Worm (Caenorhabditis elegans): ENCODE results near the gene srh-76.

srh-76 gene

ce11 chrV:5846729-5847128 lies 13.1 kb downstream of the srh-76 start:
- no peak for TF ChIP-seq ref-1 (GFP tag; conservative IDR thresholded peaks at IDR 0.05)
- TF ChIP-seq ztf-23 (GFP tag; IDR thresholded peaks at IDR 0.05), result no peak
- no peak for TF ChIP-seq T22C8.4 (GFP tag; IDR thresholded peaks at IDR 0.05)
- no peak for TF ChIP-seq flt-1 (GFP tag; IDR thresholded peaks at IDR 0.05)
- no peak for TF ChIP-seq tab-1 (GFP tag; IDR thresholded peaks at IDR 0.05)
- TF ChIP-seq cog-1 (tag; optimal IDR thresholded peaks at IDR 0.05), result no peak
- TF ChIP-seq klf-2 (GFP tag; conservative IDR thresholded peaks at IDR 0.05), result no peak
- no peak for TF ChIP-seq med-1 (GFP tag; optimal IDR thresholded peaks at IDR 0.05; ENCODE audit: insufficient read depth)
- no peak for TF ChIP-seq ztf-29 (GFP tag; IDR thresholded peaks at IDR 0.05)

ce11 chrV:5848015-5848609 lies 14.5 kb downstream of the srh-76 start:
- TF ChIP-seq ref-1 (GFP tag; conservative IDR thresholded peaks at IDR 0.05), result no peak
- no peak for TF ChIP-seq klf-2 (GFP tag; conservative IDR thresholded peaks at IDR 0.05)
- no peak for TF ChIP-seq ztf-29 (GFP tag; IDR thresholded peaks at IDR 0.05)
- TF ChIP-seq med-1 (GFP tag; optimal IDR thresholded peaks at IDR 0.05; ENCODE audit: insufficient read depth), result no peak
- no peak for TF ChIP-seq cog-1 (tag; optimal IDR thresholded peaks at IDR 0.05)
- TF ChIP-seq ztf-23 (GFP tag; IDR thresholded peaks at IDR 0.05), result no peak
- TF ChIP-seq T22C8.4 (GFP tag; IDR thresholded peaks at IDR 0.05), result no peak
- no peak for TF ChIP-seq tab-1 (GFP tag; IDR thresholded peaks at IDR 0.05)
- TF ChIP-seq flt-1 (GFP tag; IDR thresholded peaks at IDR 0.05), result no peak

ce11 chrV:5850671-5851070 lies 17.0 kb downstream of the srh-76 start:
- TF ChIP-seq ztf-23 (GFP tag; IDR thresholded peaks at IDR 0.05) (no peak), tab-1 (GFP tag; IDR thresholded peaks at IDR 0.05) (peak; percentile 47; the same call in 1 of the 2 replicates)

ce11 chrV:5851631-5852030 lies 18.0 kb downstream of the srh-76 start:
- TF ChIP-seq klf-2 (GFP tag; conservative IDR thresholded peaks at IDR 0.05) (no peak), med-1 (GFP tag; optimal IDR thresholded peaks at IDR 0.05; ENCODE audit: insufficient read depth) (no peak), ztf-29 (GFP tag; IDR thresholded peaks at IDR 0.05) (no peak), T22C8.4 (GFP tag; IDR thresholded peaks at IDR 0.05) (no peak), tab-1 (GFP tag; IDR thresholded peaks at IDR 0.05) (no peak), flt-1 (GFP tag; IDR thresholded peaks at IDR 0.05) (no peak), ref-1 (GFP tag; conservative IDR thresholded peaks at IDR 0.05) (no peak), ztf-23 (GFP tag; IDR thresholded peaks at IDR 0.05) (no peak), cog-1 (tag; optimal IDR thresholded peaks at IDR 0.05) (no peak)

DNA sequence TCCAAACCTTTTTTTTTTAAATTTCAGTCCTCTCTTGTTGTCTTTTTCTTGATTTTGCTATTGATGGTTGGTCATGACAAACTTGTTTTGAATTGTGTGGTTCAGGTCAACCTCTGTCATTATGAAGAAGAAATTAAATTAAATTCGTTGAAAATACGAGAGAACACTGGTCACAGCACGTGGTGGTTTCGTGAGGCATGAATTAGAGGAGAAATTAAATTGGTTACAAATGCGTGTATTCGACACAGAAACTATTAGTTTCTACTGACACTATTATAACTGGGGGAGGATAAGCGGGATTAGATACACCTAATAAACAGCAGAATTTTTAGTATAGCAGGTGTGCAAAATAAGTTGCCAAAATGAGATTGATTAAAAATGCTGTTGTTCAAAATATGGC lies 18.5 kb downstream of the srh-76 start:
- TF ChIP-seq ref-1 (GFP tag; conservative IDR thresholded peaks at IDR 0.05) (no peak), tab-1 (GFP tag; IDR thresholded peaks at IDR 0.05) (no peak), T22C8.4 (GFP tag; IDR thresholded peaks at IDR 0.05) (no peak), cog-1 (tag; optimal IDR thresholded peaks at IDR 0.05) (no peak), flt-1 (GFP tag; IDR thresholded peaks at IDR 0.05) (no peak), med-1 (GFP tag; optimal IDR thresholded peaks at IDR 0.05; ENCODE audit: insufficient read depth) (no peak), ztf-29 (GFP tag; IDR thresholded peaks at IDR 0.05) (no peak)

ce11 chrV:5862479-5863188 lies 29.0 kb downstream of the srh-76 start, which contains the start of gene F26F12.8:
Gene F26F12.8 (minus strand): TSS chrV:5862529.
- no peak for TF ChIP-seq klf-2 (GFP tag; conservative IDR thresholded peaks at IDR 0.05)
- TF ChIP-seq ref-1 (GFP tag; conservative IDR thresholded peaks at IDR 0.05), result no peak
- no peak for TF ChIP-seq med-1 (GFP tag; optimal IDR thresholded peaks at IDR 0.05; ENCODE audit: insufficient read depth)
- TF ChIP-seq tab-1 (GFP tag; IDR thresholded peaks at IDR 0.05), result no peak
- TF ChIP-seq ztf-23 (GFP tag; IDR thresholded peaks at IDR 0.05), result no peak
- no peak for TF ChIP-seq T22C8.4 (GFP tag; IDR thresholded peaks at IDR 0.05)
- TF ChIP-seq flt-1 (GFP tag; IDR thresholded peaks at IDR 0.05), result no peak
- TF ChIP-seq ztf-29 (GFP tag; IDR thresholded peaks at IDR 0.05), result no peak
- no peak for TF ChIP-seq cog-1 (tag; optimal IDR thresholded peaks at IDR 0.05)

DNA sequence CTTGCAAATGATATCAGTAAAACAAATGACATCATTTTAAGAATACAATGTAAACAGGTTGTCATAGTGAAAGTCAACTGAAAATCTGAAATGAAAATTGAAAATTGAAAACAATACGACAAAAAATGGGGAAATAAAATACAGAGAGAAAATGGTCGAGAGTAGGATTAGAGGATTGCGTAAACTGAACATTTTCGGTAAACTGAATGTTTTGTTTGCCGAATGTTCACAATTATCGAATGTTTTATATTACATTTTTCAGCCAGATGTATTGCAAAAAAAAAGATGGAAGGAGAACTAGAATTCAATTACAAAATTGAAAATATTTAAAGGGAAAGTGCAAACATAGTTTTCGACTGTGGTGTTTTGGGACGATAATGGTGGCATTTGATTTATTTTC lies 31.5 kb downstream of the srh-76 start, which contains the start of gene F26F12.5:
F26F12.5 (minus strand) TSS at position 101 of the 400 bp plus-strand sequence.
- no peak for TF ChIP-seq klf-2 (GFP tag; conservative IDR thresholded peaks at IDR 0.05)
- TF ChIP-seq T22C8.4 (GFP tag; IDR thresholded peaks at IDR 0.05), result no peak
- TF ChIP-seq ref-1 (GFP tag; conservative IDR thresholded peaks at IDR 0.05), result no peak
- TF ChIP-seq ztf-23 (GFP tag; IDR thresholded peaks at IDR 0.05), result no peak
- no peak for TF ChIP-seq tab-1 (GFP tag; IDR thresholded peaks at IDR 0.05)
- no peak for TF ChIP-seq med-1 (GFP tag; optimal IDR thresholded peaks at IDR 0.05; ENCODE audit: insufficient read depth)
- TF ChIP-seq ztf-29 (GFP tag; IDR thresholded peaks at IDR 0.05), result no peak
- TF ChIP-seq cog-1 (tag; optimal IDR thresholded peaks at IDR 0.05), result no peak
- TF ChIP-seq flt-1 (GFP tag; IDR thresholded peaks at IDR 0.05), result no peak

DNA sequence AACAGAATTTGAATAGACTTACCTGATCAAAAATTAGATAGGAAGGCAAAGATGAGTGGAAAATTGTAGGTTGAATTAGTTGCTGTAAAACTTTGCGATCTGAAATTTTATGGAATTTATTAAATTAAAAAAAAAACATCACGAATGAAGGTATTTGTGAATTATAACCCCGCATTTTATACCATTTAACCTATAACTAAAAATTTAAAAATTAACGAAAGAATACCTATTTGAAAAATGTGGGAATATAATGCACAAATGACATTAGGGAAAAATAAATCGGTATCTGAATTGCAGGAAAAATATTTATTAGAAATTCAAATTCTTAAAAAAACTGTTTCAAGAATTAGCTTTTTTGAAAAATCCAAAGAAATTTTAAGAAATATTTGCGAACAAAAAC lies 35.6 kb downstream of the srh-76 start, which contains the start of gene F26F12.4:
F26F12.4 (minus strand) TSS at position 101 of the 400 bp plus-strand sequence.
- TF ChIP-seq med-1 (GFP tag; optimal IDR thresholded peaks at IDR 0.05; ENCODE audit: insufficient read depth), result no peak
- TF ChIP-seq klf-2 (GFP tag; conservative IDR thresholded peaks at IDR 0.05), result no peak
- TF ChIP-seq flt-1 (GFP tag; IDR thresholded peaks at IDR 0.05), result no peak
- TF ChIP-seq cog-1 (tag; optimal IDR thresholded peaks at IDR 0.05), result no peak
- no peak for TF ChIP-seq ztf-23 (GFP tag; IDR thresholded peaks at IDR 0.05)
- TF ChIP-seq tab-1 (GFP tag; IDR thresholded peaks at IDR 0.05), result no peak
- TF ChIP-seq ztf-29 (GFP tag; IDR thresholded peaks at IDR 0.05), result no peak
- TF ChIP-seq T22C8.4 (GFP tag; IDR thresholded peaks at IDR 0.05), result no peak
- TF ChIP-seq ref-1 (GFP tag; conservative IDR thresholded peaks at IDR 0.05), result no peak

ce11 chrV:5871759-5872158 lies 38.1 kb downstream of the srh-76 start, which contains the start of gene C02G6.2:
Gene C02G6.2 (plus strand): TSS chrV:5872059.
- TF ChIP-seq T22C8.4 (GFP tag; IDR thresholded peaks at IDR 0.05) (no peak), klf-2 (GFP tag; conservative IDR thresholded peaks at IDR 0.05) (no peak), tab-1 (GFP tag; IDR thresholded peaks at IDR 0.05) (no peak), flt-1 (GFP tag; IDR thresholded peaks at IDR 0.05) (no peak), ref-1 (GFP tag; conservative IDR thresholded peaks at IDR 0.05) (no peak)
